Fruit fly (Drosophila melanogaster) whole organism, embryonic: ENCODE results near the gene nonA.
A peak's percentile ranks its signal among the peaks of the same experiment; 100 is the strongest.

ENCODE experiments used
- ATbp ChIP-seq: fragments of 200-800 bp; sonication (Bioruptor generic); optimal IDR thresholded peaks from 2 replicates; lab custom pipeline; 2017; ENCODE audit warnings: missing biosample characterization, mild to moderate bottlenecking, missing genetic modification characterization, missing genetic modification reagents
- Atf6 ChIP-seq: fragments of 200-800 bp; sonication (Bioruptor generic); IDR thresholded peaks from 2 replicates; pipeline ENCODE4 v1.3.6; 2022; ENCODE audit warnings: missing biosample characterization, missing genetic modification characterization
- CG12299 ChIP-seq: fragments of 200-800 bp; sonication (Bioruptor generic); optimal IDR thresholded peaks from 2 replicates; lab custom pipeline; 2018; ENCODE audit warnings: missing biosample characterization, mild to moderate bottlenecking, missing genetic modification characterization
- CG13287 ChIP-seq: fragments of 200-800 bp; sonication (Bioruptor generic); IDR thresholded peaks from 2 replicates; pipeline ENCODE4 v1.3.6; 2022; ENCODE audit warnings: missing biosample characterization, missing genetic modification characterization; ENCODE audit not compliant: partially characterized antibody
- CG15269 ChIP-seq: fragments of 200-800 bp; sonication (Bioruptor generic); optimal IDR thresholded peaks from 2 replicates; lab custom pipeline; 2018; ENCODE audit warnings: missing biosample characterization, mild to moderate bottlenecking, missing genetic modification characterization, moderate library complexity
- CG16813 ChIP-seq: fragments of 200-800 bp; sonication (Bioruptor generic); IDR thresholded peaks from 3 replicates; pipeline ENCODE4 v1.3.6; 2022; ENCODE audit warnings: missing biosample characterization, missing genetic modification characterization; ENCODE audit not compliant: partially characterized antibody
- CG16815 ChIP-seq: fragments of 200-800 bp; sonication (Bioruptor generic); optimal IDR thresholded peaks from 3 replicates; lab custom pipeline; 2017; ENCODE audit warnings: missing biosample characterization, mild to moderate bottlenecking, missing genetic modification characterization
- CG17385 ChIP-seq: fragments of 200-800 bp; sonication (Bioruptor generic); optimal IDR thresholded peaks from 3 replicates; lab custom pipeline; 2018; ENCODE audit warnings: missing biosample characterization, mild to moderate bottlenecking, missing genetic modification characterization
- CG1792 ChIP-seq: fragments of 200-800 bp; sonication (Bioruptor generic); optimal IDR thresholded peaks from 2 replicates; lab custom pipeline; 2016; ENCODE audit warnings: missing biosample characterization, missing genetic modification characterization
- CG31224 ChIP-seq: fragments of 200-800 bp; sonication (Bioruptor generic); IDR thresholded peaks from 2 replicates; pipeline ENCODE4 v1.3.6; 2022; ENCODE audit warnings: missing biosample characterization, missing genetic modification characterization
- CG33213 ChIP-seq: fragments of 200-800 bp; sonication (Bioruptor generic); optimal IDR thresholded peaks from 3 replicates; lab custom pipeline; 2016; ENCODE audit warnings: missing biosample characterization, missing genetic modification characterization
- CG3407 ChIP-seq: fragments of 200-800 bp; sonication (Bioruptor generic); optimal IDR thresholded peaks from 2 replicates; lab custom pipeline; 2018; ENCODE audit warnings: missing biosample characterization, mild to moderate bottlenecking, missing genetic modification characterization
- CG4328 ChIP-seq: fragments of 200-800 bp; sonication (Bioruptor generic); optimal IDR thresholded peaks from 3 replicates; lab custom pipeline; 2017; ENCODE audit warnings: missing biosample characterization, missing genetic modification reagents, missing genetic modification characterization
- CG4404 ChIP-seq: fragments of 200-800 bp; sonication (Bioruptor generic); IDR thresholded peaks from 2 replicates; pipeline ENCODE4 v1.3.6; 2022; ENCODE audit warnings: missing biosample characterization, missing genetic modification characterization
- CG4820 ChIP-seq: fragments of 200-800 bp; sonication (Bioruptor generic); optimal IDR thresholded peaks from 3 replicates; lab custom pipeline; 2016; ENCODE audit warnings: missing biosample characterization, missing genetic modification characterization
- CG5180 ChIP-seq: fragments of 200-800 bp; sonication (Bioruptor generic); optimal IDR thresholded peaks from 3 replicates; lab custom pipeline; 2017; ENCODE audit warnings: missing biosample characterization, missing genetic modification characterization, mild to moderate bottlenecking, moderate library complexity, missing genetic modification reagents
- CG5953 ChIP-seq: fragments of 200-800 bp; sonication (Bioruptor generic); IDR thresholded peaks from 2 replicates; pipeline ENCODE4 v1.3.6; 2022; ENCODE audit warnings: missing biosample characterization, missing genetic modification characterization
- CG9437 ChIP-seq: fragments of 200-800 bp; sonication (Bioruptor generic); optimal IDR thresholded peaks from 2 replicates; lab custom pipeline; 2018; ENCODE audit warnings: missing biosample characterization, mild to moderate bottlenecking, missing genetic modification characterization
- CHES-1-like ChIP-seq: fragments of 200-800 bp; sonication (Bioruptor generic); optimal IDR thresholded peaks from 2 replicates; lab custom pipeline; 2016; ENCODE audit warnings: missing biosample characterization, missing genetic modification characterization
- D19A ChIP-seq: fragments of 200-800 bp; optimal IDR thresholded peaks from 3 replicates; lab custom pipeline; 2019; ENCODE audit warnings: missing biosample characterization, mild to moderate bottlenecking, missing genetic modification characterization, moderate library complexity
- D19B ChIP-seq: fragments of 200-800 bp; sonication (Bioruptor generic); optimal IDR thresholded peaks from 2 replicates; lab custom pipeline; 2017; ENCODE audit warnings: missing biosample characterization, mild to moderate bottlenecking, missing genetic modification characterization
- Dek ChIP-seq: fragments of 200-800 bp; sonication (Bioruptor generic); optimal IDR thresholded peaks from 3 replicates; lab custom pipeline; 2019; ENCODE audit warnings: missing biosample characterization, mild to moderate bottlenecking, missing genetic modification characterization, moderate library complexity
- Dp ChIP-seq: fragments of 200-800 bp; sonication (Bioruptor generic); optimal IDR thresholded peaks from 2 replicates; lab custom pipeline; 2018; ENCODE audit warnings: missing biosample characterization, mild to moderate bottlenecking, missing genetic modification characterization, moderate library complexity
- E2f1 ChIP-seq: fragments of 200-800 bp; sonication (Bioruptor generic); IDR thresholded peaks from 2 replicates; pipeline ENCODE4 v1.3.6; 2022; ENCODE audit warnings: missing biosample characterization, missing genetic modification characterization
- Eip74EF ChIP-seq, 2 experiments: fragments of 200-800 bp in 1 of 2; fragments of >200 bp in 1 of 2; sonication (Bioruptor generic) in 1 of 2; optimal IDR thresholded peaks; 2 replicates each; lab custom pipeline; 2017 to 2019; ENCODE audit warnings: missing biosample characterization in 2 of 2, missing genetic modification characterization in 2 of 2, mild to moderate bottlenecking in 1 of 2, moderate library complexity in 1 of 2
- Fer2 ChIP-seq: fragments of 200-800 bp; sonication (Bioruptor generic); optimal IDR thresholded peaks from 2 replicates; lab custom pipeline; 2018; ENCODE audit warnings: missing biosample characterization, mild to moderate bottlenecking, missing genetic modification characterization, moderate library complexity
- H2.0 ChIP-seq: fragments of 200-800 bp; sonication (Bioruptor generic); IDR thresholded peaks from 2 replicates; pipeline ENCODE4 v1.3.6; 2022; ENCODE audit warnings: missing biosample characterization, missing genetic modification characterization
- Hr3 ChIP-seq: fragments of 200-800 bp; sonication (Bioruptor generic); optimal IDR thresholded peaks from 3 replicates; lab custom pipeline; 2016; ENCODE audit warnings: missing biosample characterization, missing genetic modification characterization
- Kr ChIP-seq: fragments of 200-800 bp; sonication (Bioruptor generic); optimal IDR thresholded peaks from 2 replicates; lab custom pipeline; 2017; ENCODE audit warnings: missing biosample characterization, mild to moderate bottlenecking, missing genetic modification characterization
- NFAT ChIP-seq: fragments of 200-800 bp; sonication (Bioruptor generic); IDR thresholded peaks from 2 replicates; pipeline ENCODE4 v1.3.6; 2022; ENCODE audit warnings: missing biosample characterization, missing genetic modification characterization
- NK7.1 ChIP-seq: fragments of 200-800 bp; sonication (Bioruptor generic); optimal IDR thresholded peaks from 3 replicates; lab custom pipeline; 2016; ENCODE audit warnings: missing biosample characterization, missing genetic modification characterization
- Neu2 ChIP-seq: fragments of 200-800 bp; sonication (Bioruptor generic); optimal IDR thresholded peaks from 3 replicates; lab custom pipeline; 2016; ENCODE audit warnings: missing biosample characterization, missing genetic modification characterization, borderline replicate concordance
- Six4 ChIP-seq: fragments of 200-800 bp; sonication (Bioruptor generic); optimal IDR thresholded peaks from 2 replicates; lab custom pipeline; 2016; ENCODE audit warnings: missing biosample characterization, missing genetic modification characterization
- Xbp1 ChIP-seq: fragments of 200-800 bp; sonication (Bioruptor generic); optimal IDR thresholded peaks from 3 replicates; lab custom pipeline; 2016; ENCODE audit warnings: missing biosample characterization, mild to moderate bottlenecking, missing genetic modification characterization
- ab ChIP-seq: fragments of 200-800 bp; sonication (Bioruptor generic); optimal IDR thresholded peaks from 2 replicates; lab custom pipeline; 2016; ENCODE audit warnings: missing biosample characterization, missing genetic modification characterization
- bcd ChIP-seq: fragments of 200-800 bp; sonication (Bioruptor generic); optimal IDR thresholded peaks from 2 replicates; lab custom pipeline; 2017; ENCODE audit warnings: missing biosample characterization, mild to moderate bottlenecking, missing genetic modification characterization
- br ChIP-seq: fragments of >200 bp; optimal IDR thresholded peaks from 2 replicates; lab custom pipeline; 2017
- cato ChIP-seq: fragments of 200-800 bp; sonication (Bioruptor generic); optimal IDR thresholded peaks from 2 replicates; lab custom pipeline; 2016; ENCODE audit warnings: missing biosample characterization, missing genetic modification characterization, borderline replicate concordance
- ci ChIP-seq: fragments of 200-800 bp; sonication (Bioruptor generic); IDR thresholded peaks from 3 replicates; pipeline ENCODE4 v1.3.6; 2022; ENCODE audit warnings: missing biosample characterization, missing genetic modification characterization
- ems ChIP-seq: fragments of 200-800 bp; sonication (Bioruptor generic); optimal IDR thresholded peaks from 3 replicates; lab custom pipeline; 2016; ENCODE audit warnings: missing biosample characterization, missing genetic modification characterization
- gfzf ChIP-seq: fragments of 200-800 bp; sonication (Bioruptor generic); optimal IDR thresholded peaks from 2 replicates; lab custom pipeline; 2016; ENCODE audit warnings: missing biosample characterization, mild to moderate bottlenecking, missing genetic modification characterization, moderate library complexity
- inv ChIP-seq: fragments of 200-800 bp; sonication (Bioruptor generic); IDR thresholded peaks from 2 replicates; pipeline ENCODE4 v1.3.6; 2022; ENCODE audit warnings: missing biosample characterization, missing genetic modification characterization; ENCODE audit not compliant: partially characterized antibody
- kni ChIP-seq: fragments of 200-800 bp; sonication (Bioruptor generic); optimal IDR thresholded peaks from 3 replicates; lab custom pipeline; 2017; ENCODE audit warnings: mild to moderate bottlenecking, missing biosample characterization, missing genetic modification reagents, missing genetic modification characterization
- maf-S ChIP-seq: fragments of 200-800 bp; sonication (Bioruptor generic); optimal IDR thresholded peaks from 2 replicates; lab custom pipeline; 2016; ENCODE audit warnings: missing biosample characterization, missing genetic modification characterization
- nmo ChIP-seq: fragments of 200-800 bp; sonication (Bioruptor generic); optimal IDR thresholded peaks from 2 replicates; lab custom pipeline; 2018; ENCODE audit warnings: missing biosample characterization, mild to moderate bottlenecking, missing genetic modification characterization, moderate library complexity
- odd ChIP-seq: fragments of 200-800 bp; sonication (Bioruptor generic); optimal IDR thresholded peaks from 2 replicates; lab custom pipeline; 2017; ENCODE audit warnings: missing biosample characterization, mild to moderate bottlenecking, missing genetic modification characterization
- sens ChIP-seq: fragments of 200-800 bp; sonication (Bioruptor generic); peaks from one replicate; lab custom pipeline; 2016; ENCODE audit warnings: missing biosample characterization, missing genetic modification characterization
- sim ChIP-seq: fragments of 200-800 bp; sonication (Bioruptor generic); IDR thresholded peaks from 2 replicates; pipeline ENCODE4 v1.3.6; 2022; ENCODE audit warnings: missing biosample characterization, missing genetic modification characterization
- sna ChIP-seq: fragments of 200-800 bp; sonication (Bioruptor generic); IDR thresholded peaks from 2 replicates; pipeline ENCODE4 v1.3.6; 2022; ENCODE audit warnings: missing biosample characterization, missing genetic modification characterization; ENCODE audit not compliant: partially characterized antibody
- usp ChIP-seq: fragments of >200 bp; optimal IDR thresholded peaks from 2 replicates; lab custom pipeline; 2017; ENCODE audit warnings: missing biosample characterization, missing genetic modification characterization
- yki ChIP-seq: fragments of >200 bp; optimal IDR thresholded peaks from 3 replicates; lab custom pipeline; 2018

The nonA gene

dm6 chrX:16391397-16391796, 30.0 kb downstream of the nonA start, which contains the start of the genes TH1 and mei-41 (continued):
- TF ChIP-seq CG17385 (GFP tag; lab: Kevin White, UChicago) (peak; percentile 96), usp (GFP tag; lab: Kevin White, UChicago) (no peak), CG1792 (GFP tag; lab: Kevin White, UChicago) (no peak), D19A (tag; lab: Kevin White, UChicago) (no peak), CG13287 (GFP tag; lab: Robert Waterston, UW) (peak; percentile 57), kni (GFP tag; lab: Kevin White, UChicago) (no peak), Dek (tag; lab: Kevin White, UChicago) (peak; percentile 87), Six4 (GFP tag; lab: Kevin White, UChicago) (peak; percentile 63), odd (no peak), Neu2 (GFP tag; lab: Kevin White, UChicago) (no peak), Hr3 (GFP tag; lab: Kevin White, UChicago) (peak; percentile 88), inv (0 out of 2 replicates have a peak, but pooled peaks have one; percentile 22), CG9437 (peak; percentile 80), yki (lab: Kevin White, UChicago) (no peak), CG4328 (GFP tag; lab: Kevin White, UChicago) (peak; percentile 64), CG3407 (GFP tag; lab: Kevin White, UChicago) (peak; percentile 74), maf-S (GFP tag; lab: Kevin White, UChicago) (no peak), CG4820 (GFP tag; lab: Kevin White, UChicago) (peak; percentile 82), Eip74EF (GFP tag; optimal IDR thresholded peaks at IDR 0.05; lab: Kevin White, UChicago) (no peak), Dp (GFP tag; lab: Kevin White, UChicago) (peak; percentile 52), NFAT (GFP tag; lab: Robert Waterston, UW) (peak; percentile 93), cato (peak; percentile 74), CG15269 (tag; lab: Kevin White, UChicago) (peak; percentile 90), Xbp1 (GFP tag; lab: Kevin White, UChicago) (peak; percentile 89), br (lab: Kevin White, UChicago) (no peak), ems (GFP tag; lab: Kevin White, UChicago) (peak; percentile 59), E2f1 (GFP tag; lab: Robert Waterston, UW) (peak; percentile 95), H2.0 (GFP tag; lab: Robert Waterston, UW) (peak; percentile 94), sna (no peak), sens (no peak), CG5953 (GFP tag; lab: Robert Waterston, UW) (peak; percentile 88), CG31224 (GFP tag; lab: Robert Waterston, UW) (peak; percentile 90), NK7.1 (peak; percentile 5), D19B (no peak), CG4404 (GFP tag; lab: Robert Waterston, UW) (peak; percentile 95), CG33213 (GFP tag; lab: Kevin White, UChicago) (no peak), sim (GFP tag; lab: Robert Waterston, UW) (peak; percentile 88), Kr (GFP tag; lab: Kevin White, UChicago) (no peak), ab (no peak), CG5180 (GFP tag; lab: Kevin White, UChicago) (no peak), ci (GFP tag; lab: Robert Waterston, UW) (peak; percentile 93), Fer2 (tag; lab: Kevin White, UChicago) (peak; percentile 83), CG12299 (tag; lab: Kevin White, UChicago) (peak; percentile 80), bcd (GFP tag; lab: Kevin White, UChicago) (peak; percentile 89), CG16815 (GFP tag; lab: Kevin White, UChicago) (peak; percentile 89), CHES-1-like (GFP tag; lab: Kevin White, UChicago) (peak; percentile 31), nmo (GFP tag; lab: Kevin White, UChicago) (peak; percentile 96), CG16813 (peak; percentile 37; the same call in 2 of the 3 replicates), ATbp (GFP tag; lab: Kevin White, UChicago) (peak; percentile 72), gfzf (peak; percentile 56), Atf6 (peak; percentile 93)
